Worm (Caenorhabditis elegans): ENCODE results near the gene sipa-1.

DNA sequence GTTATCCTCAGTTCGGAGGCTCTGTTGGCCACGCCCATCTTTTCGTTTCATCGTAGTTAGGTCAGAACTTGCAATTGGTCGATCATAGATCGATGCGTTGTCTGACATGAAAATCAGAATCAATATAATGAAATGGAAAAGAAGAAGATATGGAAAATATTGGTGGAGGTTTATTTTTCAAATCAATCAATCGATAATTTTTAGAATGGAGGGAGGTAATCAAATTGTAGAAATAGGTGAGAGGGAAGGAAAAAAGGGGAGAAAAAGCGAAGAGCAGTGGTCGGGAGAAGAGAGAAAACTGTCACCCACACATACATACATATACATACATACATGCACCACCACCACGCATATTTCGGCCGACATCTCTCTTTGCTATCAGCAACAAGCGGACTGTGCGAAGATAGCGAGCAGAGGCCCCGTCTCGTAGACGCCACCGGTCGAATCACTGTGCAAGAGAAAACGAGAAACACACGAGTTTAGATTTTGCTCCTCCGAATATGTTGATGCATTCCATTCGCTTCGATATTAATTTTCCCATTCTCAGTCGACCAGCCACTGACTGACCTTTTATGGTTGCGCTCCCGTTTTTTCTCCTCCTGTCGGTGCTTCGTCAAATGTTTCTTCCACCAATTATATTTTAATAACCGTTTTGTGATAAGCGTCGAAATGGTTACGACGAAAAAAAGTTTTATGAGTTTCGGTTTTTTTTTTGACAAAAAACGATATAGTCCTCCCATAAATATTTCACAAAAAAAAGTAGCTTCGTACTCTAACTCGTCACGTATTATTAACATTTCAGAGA, 7.7 kb downstream of the sipa-1 start, which contains the start of gene F35B12.10:
- TF ChIP-seq med-1 (GFP tag; optimal IDR thresholded peaks at IDR 0.05; ENCODE audit: insufficient read depth) (no peak), cog-1 (tag; optimal IDR thresholded peaks at IDR 0.05) (no peak), flt-1 (GFP tag; IDR thresholded peaks at IDR 0.05) (no peak), klf-2 (GFP tag; conservative IDR thresholded peaks at IDR 0.05) (no peak), T22C8.4 (GFP tag; IDR thresholded peaks at IDR 0.05) (no peak), ztf-29 (GFP tag; IDR thresholded peaks at IDR 0.05) (no peak), ref-1 (GFP tag; conservative IDR thresholded peaks at IDR 0.05) (no peak), ztf-23 (GFP tag; IDR thresholded peaks at IDR 0.05) (no peak), tab-1 (GFP tag; IDR thresholded peaks at IDR 0.05) (no peak)
